1 worm cellular context compared by ENCODE assay signal in the genomic region with DNA sequence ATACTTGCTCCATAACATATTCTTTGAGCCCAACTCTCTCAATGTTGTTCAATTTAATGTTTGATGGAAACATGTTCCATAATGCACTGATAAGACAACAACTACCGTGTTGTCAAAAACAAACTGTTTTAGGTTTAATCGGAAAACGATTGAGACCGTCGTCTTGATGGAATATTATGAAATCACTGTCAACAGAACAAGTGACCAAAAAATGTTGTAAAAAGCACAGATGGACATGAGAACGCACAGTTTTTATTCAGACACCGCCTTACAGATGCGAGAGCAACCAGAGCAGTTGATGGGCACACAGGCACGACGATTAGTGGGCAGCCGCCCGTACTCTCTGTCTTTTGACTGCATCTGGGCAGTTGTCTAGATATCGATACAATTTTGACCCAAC.
TF ChIP-seq lines count a peak whose summit lies in the region.

No protein-coding gene starts in this region.

TF ChIP-seq in whole organism, L4 larva, 104 proteins besides CTCF, POLR2A, EP300 and RAD21 (continued from another document):
- TF ChIP-seq nhr-41 (GFP tag; IDR thresholded peaks at IDR 0.05; lab: Robert Waterston, UW), result no peak
- no peak for TF ChIP-seq lim-7 (GFP tag; IDR thresholded peaks at IDR 0.05; lab: Robert Waterston, UW)
- TF ChIP-seq F10B5.3 (tag; optimal IDR thresholded peaks at IDR 0.05; lab: Kevin White, UChicago), result no peak
- no peak for TF ChIP-seq Y48G9A.11 (GFP tag; IDR thresholded peaks at IDR 0.05; lab: Robert Waterston, UW)
- peak; percentile 52 for TF ChIP-seq php-3 (GFP tag; IDR thresholded peaks at IDR 0.05; lab: Robert Waterston, UW)
- TF ChIP-seq dve-1 (tag; optimal IDR thresholded peaks at IDR 0.05; lab: Kevin White, UChicago; ENCODE audit: insufficient read depth), result peak; percentile 59
- peak; percentile 60 for TF ChIP-seq dmd-6 (GFP tag; IDR thresholded peaks at IDR 0.05; lab: Robert Waterston, UW)
- TF ChIP-seq nhr-111 (GFP tag; optimal IDR thresholded peaks at IDR 0.05; lab: Kevin White, UChicago), result no peak
- TF ChIP-seq hlh-11 (tag; optimal IDR thresholded peaks at IDR 0.05; lab: Kevin White, UChicago), result peak; percentile 60
- peak in 1 of 2 experiments; percentile 95 for TF ChIP-seq unc-62 (GFP tag; optimal IDR thresholded peaks at IDR 0.05 in 1 of 2; lab: Kevin White, UChicago)
- no peak for TF ChIP-seq unc-62 (tag; optimal IDR thresholded peaks at IDR 0.05; lab: Kevin White, UChicago)
- peak; percentile 40 for TF ChIP-seq nhr-102 (tag; optimal IDR thresholded peaks at IDR 0.05; lab: Kevin White, UChicago)
- no peak for TF ChIP-seq daf-16 (GFP tag; optimal IDR thresholded peaks at IDR 0.05; lab: Kevin White, UChicago)
- TF ChIP-seq daf-16 (tag; optimal IDR thresholded peaks at IDR 0.05; lab: Kevin White, UChicago), result peak; percentile 99
